Fruit fly (Drosophila melanogaster) Kc167 (cell line): Measurements from ENCODE around the gene CG7778.

Source experiments
- Myc ChIP-seq: fragments of >200 bp; optimal IDR thresholded peaks from 2 replicates; lab custom pipeline; 2017; ENCODE audit warnings: missing external identifiers
- h ChIP-seq: fragments of >200 bp; optimal IDR thresholded peaks from 3 replicates; lab custom pipeline; 2018; ENCODE audit warnings: missing external identifiers
- psq ChIP-seq: fragments of >200 bp; optimal IDR thresholded peaks from 2 replicates; lab custom pipeline; 2017; ENCODE audit warnings: missing external identifiers

dm6 chr2L:8333624-8334023, 12.8 kb upstream of the CG7778 start:
- TF ChIP-seq psq (lab: Kevin White, UChicago): no peak
- no peak for TF ChIP-seq h
- TF ChIP-seq Myc (lab: Kevin White, UChicago): no peak
